Worm (Caenorhabditis elegans) whole organism, midembryonic: Measurements from ENCODE around the gene elpc-4.

Experiments used
- T22C8.4 ChIP-seq: fragments of 200-800 bp; sonication (Bioruptor generic); IDR thresholded peaks from 2 replicates; pipeline ENCODE4 v1.3.6; 2022; ENCODE audit warnings: missing genetic modification characterization, missing compliant biosample characterization
- cog-1 ChIP-seq: sonication (generic microtip); optimal IDR thresholded peaks from 2 replicates; lab custom pipeline; 2016; ENCODE audit warnings: missing genetic modification characterization, missing compliant biosample characterization
- flt-1 ChIP-seq: fragments of 200-800 bp; sonication (Bioruptor generic); IDR thresholded peaks from 2 replicates; pipeline ENCODE4 v1.3.6; 2022; ENCODE audit warnings: missing genetic modification characterization, missing compliant biosample characterization
- klf-2 ChIP-seq: fragments of 200-800 bp; sonication (Bioruptor generic); conservative IDR thresholded peaks from 2 replicates; pipeline ENCODE4 v1.3.6; 2022; ENCODE audit warnings: missing genetic modification reagents, missing genetic modification characterization, missing compliant biosample characterization
- med-1 ChIP-seq: sonication (generic microtip); optimal IDR thresholded peaks from 2 replicates; lab custom pipeline; 2017; ENCODE audit warnings: missing genetic modification characterization, mild to moderate bottlenecking, missing compliant biosample characterization, antibody characterized with exemption, missing genetic modification reagents; ENCODE audit not compliant: insufficient read depth
- ref-1 ChIP-seq: fragments of 200-800 bp; sonication (Bioruptor generic); conservative IDR thresholded peaks from 2 replicates; pipeline ENCODE4 v1.3.6; 2022; ENCODE audit warnings: missing genetic modification reagents, missing genetic modification characterization, missing compliant biosample characterization
- tab-1 ChIP-seq: fragments of 200-800 bp; sonication (Bioruptor generic); IDR thresholded peaks from 2 replicates; pipeline ENCODE4 v1.3.6; 2022; ENCODE audit warnings: missing genetic modification characterization, missing compliant biosample characterization
- ztf-23 ChIP-seq: fragments of 200-800 bp; sonication (Bioruptor generic); IDR thresholded peaks from 2 replicates; pipeline ENCODE4 v1.3.6; 2022; ENCODE audit warnings: missing genetic modification reagents, missing genetic modification characterization, missing compliant biosample characterization
- ztf-29 ChIP-seq: fragments of 200-800 bp; sonication (Bioruptor generic); IDR thresholded peaks from 2 replicates; pipeline ENCODE4 v1.3.6; 2022; ENCODE audit warnings: missing genetic modification reagents, missing genetic modification characterization, missing compliant biosample characterization

DNA sequence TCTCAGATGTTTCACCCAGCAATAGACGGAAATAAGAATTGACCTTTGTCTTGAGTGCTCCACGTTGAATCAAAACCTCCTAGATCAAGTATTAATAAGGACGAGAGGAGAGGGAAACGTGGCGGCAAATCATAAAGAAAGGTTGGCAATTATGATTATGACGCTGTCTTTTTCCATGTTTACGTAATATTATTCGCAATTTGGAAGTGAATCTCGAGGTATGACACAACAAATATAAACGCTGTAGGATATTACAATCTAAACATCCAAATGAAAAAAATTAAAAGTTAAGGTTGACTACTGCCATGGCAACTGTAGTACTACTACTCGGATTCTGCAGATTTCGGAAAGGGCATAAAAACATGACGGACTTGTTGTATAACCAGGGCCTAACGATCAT lies 10.6 kb upstream of the elpc-4 start:
- TF ChIP-seq tab-1 (GFP tag; lab: Robert Waterston, UW) = no peak
- TF ChIP-seq ztf-29 (GFP tag; lab: Robert Waterston, UW) = no peak
- no peak for TF ChIP-seq flt-1
- no peak for TF ChIP-seq cog-1 (tag; lab: Kevin White, UChicago)
- TF ChIP-seq klf-2 (GFP tag; lab: Robert Waterston, UW) = no peak
- no peak for TF ChIP-seq ref-1
- no peak for TF ChIP-seq med-1
- no peak for TF ChIP-seq T22C8.4 (GFP tag; lab: Robert Waterston, UW)
- TF ChIP-seq ztf-23 = no peak
